Worm (Caenorhabditis elegans) whole organism, L2 larva: ENCODE results near the gene T04F8.7.
"Not testable (repeated sequence)": the region's sequence is repeated elsewhere in the genome, so short reads cannot be mapped to it uniquely, and the experiment has no call there.

Experiments used
- ama-1 ChIP-seq: fragments of 150-350 bp; optimal IDR thresholded peaks from 2 replicates; lab custom pipeline; 2018; ENCODE audit warnings: inconsistent platforms
- lsy-2 ChIP-seq, 2 experiments: fragments of 150-350 bp in 1 of 2; sonication (generic microtip) in 1 of 2; optimal IDR thresholded peaks; 2 replicates each; lab custom pipeline; 2014 to 2017; ENCODE audit warnings: missing biosample characterization in 2 of 2, missing genetic modification characterization in 2 of 2
- nhr-12 ChIP-seq: fragments of 150-350 bp; optimal IDR thresholded peaks from 2 replicates; lab custom pipeline; 2014; ENCODE audit warnings: missing biosample characterization, missing genetic modification characterization
- nhr-21 ChIP-seq: fragments of 150-350 bp; optimal IDR thresholded peaks from 2 replicates; lab custom pipeline; 2014; ENCODE audit warnings: missing biosample characterization, missing genetic modification characterization
- sem-4 ChIP-seq: fragments of 150-350 bp; optimal IDR thresholded peaks from 2 replicates; lab custom pipeline; 2014; ENCODE audit warnings: missing biosample characterization, missing genetic modification reagents, missing genetic modification characterization
- unc-62 ChIP-seq: fragments of 150-350 bp; optimal IDR thresholded peaks from 2 replicates; lab custom pipeline; 2014; ENCODE audit warnings: missing biosample characterization, missing genetic modification reagents, missing genetic modification characterization

- not testable (repeated sequence) for TF ChIP-seq unc-62; sem-4 (tag; lab: Kevin White, UChicago); ama-1 (lab: Kevin White, UChicago); nhr-12 (tag; lab: Kevin White, UChicago)
- TF ChIP-seq nhr-21 (tag; lab: Kevin White, UChicago) (peak; percentile 1), lsy-2 (tag; optimal IDR thresholded peaks at IDR 0.05; lab: Kevin White, UChicago) (peak in 1 of 2 experiments; percentile 34)
These were observed 37.0 kb downstream of the T04F8.7 start, which contains the start of gene sto-4 for ce11 chrX:11643767-11644235.
